Fruit fly (Drosophila melanogaster) whole organism, embryonic: ENCODE data around the gene CG12783.
A peak's percentile ranks its signal among the peaks of the same experiment; 100 is the strongest.

ENCODE experiments used
- Abd-B ChIP-seq: fragments of 200-800 bp; sonication (Bioruptor generic); optimal IDR thresholded peaks from 2 replicates; lab custom pipeline; 2018; ENCODE audit warnings: missing biosample characterization, mild to moderate bottlenecking, missing genetic modification characterization, moderate library complexity
- B-H1 ChIP-seq: fragments of 200-800 bp; sonication (Bioruptor generic); IDR thresholded peaks from 3 replicates; pipeline ENCODE4 v1.3.6; 2022; ENCODE audit warnings: missing biosample characterization, missing genetic modification characterization
- Blimp-1 ChIP-seq: fragments of 200-800 bp; sonication (Bioruptor generic); optimal IDR thresholded peaks from 3 replicates; lab custom pipeline; 2018; ENCODE audit warnings: missing biosample characterization, missing genetic modification characterization, mild to moderate bottlenecking, moderate library complexity, missing genetic modification reagents
- CG10147 ChIP-seq: fragments of 200-800 bp; sonication (Bioruptor generic); optimal IDR thresholded peaks from 2 replicates; lab custom pipeline; 2019; ENCODE audit warnings: missing biosample characterization, mild to moderate bottlenecking, missing genetic modification characterization, moderate library complexity
- CG10462 ChIP-seq: fragments of 200-800 bp; sonication (Bioruptor generic); optimal IDR thresholded peaks from 2 replicates; lab custom pipeline; 2016; ENCODE audit warnings: missing biosample characterization, missing genetic modification characterization
- CG11093 ChIP-seq: fragments of 200-800 bp; sonication (Bioruptor generic); IDR thresholded peaks from 3 replicates; pipeline ENCODE4 v1.3.6; 2022; ENCODE audit warnings: missing biosample characterization, missing genetic modification characterization
- CG13424 ChIP-seq: fragments of 200-800 bp; sonication (Bioruptor generic); optimal IDR thresholded peaks from 2 replicates; lab custom pipeline; 2019; ENCODE audit warnings: missing biosample characterization, mild to moderate bottlenecking, missing genetic modification characterization, moderate library complexity
- CG15073 ChIP-seq: fragments of 200-800 bp; sonication (Bioruptor generic); optimal IDR thresholded peaks from 2 replicates; lab custom pipeline; 2016; ENCODE audit warnings: missing biosample characterization, missing genetic modification characterization
- CG15269 ChIP-seq: fragments of 200-800 bp; sonication (Bioruptor generic); optimal IDR thresholded peaks from 2 replicates; lab custom pipeline; 2018; ENCODE audit warnings: missing biosample characterization, mild to moderate bottlenecking, missing genetic modification characterization, moderate library complexity
- CG1529 ChIP-seq: fragments of 200-800 bp; sonication (Bioruptor generic); optimal IDR thresholded peaks from 3 replicates; lab custom pipeline; 2018; ENCODE audit warnings: missing biosample characterization, missing genetic modification characterization
- CG16779 ChIP-seq: fragments of 200-800 bp; sonication (Bioruptor generic); IDR thresholded peaks from 2 replicates; pipeline ENCODE4 v1.3.6; 2022; ENCODE audit warnings: missing biosample characterization, missing genetic modification characterization
- CG17912 ChIP-seq: fragments of 200-800 bp; sonication (Bioruptor generic); optimal IDR thresholded peaks from 2 replicates; lab custom pipeline; 2018; ENCODE audit warnings: missing biosample characterization, mild to moderate bottlenecking, missing genetic modification characterization
- CG1792 ChIP-seq: fragments of 200-800 bp; sonication (Bioruptor generic); optimal IDR thresholded peaks from 2 replicates; lab custom pipeline; 2016; ENCODE audit warnings: missing biosample characterization, missing genetic modification characterization
- CG31388 ChIP-seq: fragments of 200-800 bp; sonication (Bioruptor generic); optimal IDR thresholded peaks from 2 replicates; lab custom pipeline; 2016; ENCODE audit warnings: missing biosample characterization, missing genetic modification characterization
- CG33557 ChIP-seq: fragments of 200-800 bp; sonication (Bioruptor generic); optimal IDR thresholded peaks from 2 replicates; lab custom pipeline; 2019; ENCODE audit warnings: missing biosample characterization, mild to moderate bottlenecking, missing genetic modification characterization, moderate library complexity
- CG4328 ChIP-seq: fragments of 200-800 bp; sonication (Bioruptor generic); optimal IDR thresholded peaks from 3 replicates; lab custom pipeline; 2017; ENCODE audit warnings: missing biosample characterization, missing genetic modification reagents, missing genetic modification characterization
- CG43689 ChIP-seq: fragments of 200-800 bp; sonication (Bioruptor generic); IDR thresholded peaks from 2 replicates; pipeline ENCODE4 v1.3.6; 2022; ENCODE audit warnings: missing biosample characterization, missing genetic modification characterization
- CG4404 ChIP-seq: fragments of 200-800 bp; sonication (Bioruptor generic); IDR thresholded peaks from 2 replicates; pipeline ENCODE4 v1.3.6; 2022; ENCODE audit warnings: missing biosample characterization, missing genetic modification characterization
- CG4854 ChIP-seq: fragments of 200-800 bp; sonication (Bioruptor generic); optimal IDR thresholded peaks from 2 replicates; lab custom pipeline; 2016; ENCODE audit warnings: missing biosample characterization, missing genetic modification characterization, inconsistent platforms
- CG6683 ChIP-seq: fragments of 200-800 bp; sonication (Bioruptor generic); optimal IDR thresholded peaks from 2 replicates; lab custom pipeline; 2017; ENCODE audit warnings: missing biosample characterization, mild to moderate bottlenecking, missing genetic modification characterization, missing genetic modification reagents
- CG6765 ChIP-seq: fragments of 200-800 bp; sonication (Bioruptor generic); optimal IDR thresholded peaks from 3 replicates; lab custom pipeline; 2017; ENCODE audit warnings: missing biosample characterization, mild to moderate bottlenecking, missing genetic modification characterization
- CG9437 ChIP-seq: fragments of 200-800 bp; sonication (Bioruptor generic); optimal IDR thresholded peaks from 2 replicates; lab custom pipeline; 2018; ENCODE audit warnings: missing biosample characterization, mild to moderate bottlenecking, missing genetic modification characterization
- CG9932 ChIP-seq: fragments of 200-800 bp; sonication (Bioruptor generic); IDR thresholded peaks from 2 replicates; pipeline ENCODE4 v1.3.6; 2022; ENCODE audit warnings: missing biosample characterization, missing genetic modification characterization
- Dfd ChIP-seq, 2 experiments: fragments of >200 bp; optimal IDR thresholded peaks; 2 replicates each; lab custom pipeline; 2017; ENCODE audit warnings: missing biosample characterization in 2 of 2, missing genetic modification characterization in 2 of 2
- Ets65A ChIP-seq: fragments of 200-800 bp; sonication (Bioruptor generic); peaks from one replicate; lab custom pipeline; 2016; ENCODE audit warnings: missing biosample characterization, missing genetic modification characterization
- Fer2 ChIP-seq: fragments of 200-800 bp; sonication (Bioruptor generic); optimal IDR thresholded peaks from 2 replicates; lab custom pipeline; 2018; ENCODE audit warnings: missing biosample characterization, mild to moderate bottlenecking, missing genetic modification characterization, moderate library complexity
- Gsc ChIP-seq: fragments of 200-800 bp; sonication (Bioruptor generic); IDR thresholded peaks from 2 replicates; pipeline ENCODE4 v1.3.6; 2022; ENCODE audit warnings: missing biosample characterization, missing genetic modification characterization
- Mrtf ChIP-seq: fragments of 200-800 bp; sonication (Bioruptor generic); IDR thresholded peaks from 3 replicates; pipeline ENCODE4 v1.3.6; 2022; ENCODE audit warnings: missing biosample characterization, missing genetic modification characterization
- bowl ChIP-seq: fragments of 200-800 bp; sonication (Bioruptor generic); IDR thresholded peaks from 2 replicates; pipeline ENCODE4 v1.3.6; 2022; ENCODE audit warnings: missing biosample characterization, missing genetic modification characterization
- cad ChIP-seq: fragments of >200 bp; optimal IDR thresholded peaks from 2 replicates; lab custom pipeline; 2017; ENCODE audit warnings: missing biosample characterization, missing genetic modification characterization
- chinmo ChIP-seq: fragments of 200-800 bp; sonication (Bioruptor generic); IDR thresholded peaks from 4 replicates; pipeline ENCODE4 v1.3.6; 2022; ENCODE audit warnings: missing biosample characterization, missing genetic modification characterization; ENCODE audit not compliant: partially characterized antibody
- eve ChIP-seq, 2 experiments: fragments of >200 bp; optimal IDR thresholded peaks; 2 replicates each; lab custom pipeline; 2017; ENCODE audit warnings: missing biosample characterization in 2 of 2, missing genetic modification characterization in 2 of 2
- fd96Cb ChIP-seq: fragments of 200-800 bp; sonication (Bioruptor generic); optimal IDR thresholded peaks from 2 replicates; lab custom pipeline; 2018; ENCODE audit warnings: missing biosample characterization, mild to moderate bottlenecking, missing genetic modification characterization, moderate library complexity
- grn ChIP-seq: fragments of 200-800 bp; sonication (Bioruptor generic); optimal IDR thresholded peaks from 3 replicates; lab custom pipeline; 2017; ENCODE audit warnings: missing biosample characterization, missing genetic modification characterization
- gsb ChIP-seq: fragments of 200-800 bp; sonication (Bioruptor generic); IDR thresholded peaks from 2 replicates; pipeline ENCODE4 v1.3.6; 2022; ENCODE audit warnings: missing biosample characterization, missing genetic modification characterization
- gsb-n ChIP-seq: fragments of 200-800 bp; sonication (Bioruptor generic); optimal IDR thresholded peaks from 3 replicates; lab custom pipeline; 2018; ENCODE audit warnings: missing biosample characterization, mild to moderate bottlenecking, missing genetic modification characterization
- h ChIP-seq: fragments of >200 bp; optimal IDR thresholded peaks from 2 replicates; lab custom pipeline; 2017
- kay ChIP-seq: fragments of 200-800 bp; sonication (Bioruptor generic); optimal IDR thresholded peaks from 2 replicates; lab custom pipeline; 2016; ENCODE audit warnings: missing biosample characterization, missing genetic modification characterization
- lola ChIP-seq, 3 experiments: fragments of >200 bp in 2 of 3; fragments of 200-800 bp in 1 of 3; sonication (Bioruptor generic) in 1 of 3; optimal IDR thresholded peaks; 2 replicates each; lab custom pipeline; 2017 to 2019; ENCODE audit warnings: missing biosample characterization in 3 of 3, missing genetic modification characterization in 3 of 3, mild to moderate bottlenecking in 1 of 3, moderate library complexity in 1 of 3
- nmo ChIP-seq: fragments of 200-800 bp; sonication (Bioruptor generic); optimal IDR thresholded peaks from 2 replicates; lab custom pipeline; 2018; ENCODE audit warnings: missing biosample characterization, mild to moderate bottlenecking, missing genetic modification characterization, moderate library complexity
- oc ChIP-seq: fragments of 200-800 bp; sonication (Bioruptor generic); optimal IDR thresholded peaks from 2 replicates; lab custom pipeline; 2018; ENCODE audit warnings: missing biosample characterization, mild to moderate bottlenecking, missing genetic modification characterization, moderate library complexity
- prd ChIP-seq, 3 experiments: fragments of >200 bp in 2 of 3; fragments of 200-800 bp in 1 of 3; sonication (Bioruptor generic) in 1 of 3; optimal IDR thresholded peaks in 2 of 3; IDR thresholded peaks in 1 of 3; 2 replicates in 2 of 3; 3 replicates in 1 of 3; pipeline versions ENCODE4 v1.3.6 to Lab custom; 2017 to 2022; ENCODE audit warnings: missing biosample characterization in 1 of 3, missing genetic modification characterization in 1 of 3
- sd ChIP-seq: fragments of 200-800 bp; sonication (Bioruptor generic); optimal IDR thresholded peaks from 3 replicates; lab custom pipeline; 2018; ENCODE audit warnings: missing biosample characterization, mild to moderate bottlenecking, missing genetic modification characterization, moderate library complexity
- tap ChIP-seq: fragments of 200-800 bp; optimal IDR thresholded peaks from 3 replicates; lab custom pipeline; 2019; ENCODE audit warnings: missing biosample characterization, mild to moderate bottlenecking, missing genetic modification characterization, moderate library complexity
- twi ChIP-seq: fragments of 200-800 bp; optimal IDR thresholded peaks from 2 replicates; lab custom pipeline; 2019; ENCODE audit warnings: missing biosample characterization, mild to moderate bottlenecking, missing genetic modification characterization, moderate library complexity
- usp ChIP-seq: fragments of >200 bp; optimal IDR thresholded peaks from 2 replicates; lab custom pipeline; 2017; ENCODE audit warnings: missing biosample characterization, missing genetic modification characterization
- zfh1 ChIP-seq: fragments of 200-800 bp; sonication (Bioruptor generic); IDR thresholded peaks from 3 replicates; pipeline ENCODE4 v1.3.6; 2022; ENCODE audit warnings: missing biosample characterization, missing genetic modification characterization

The CG12783 gene

DNA sequence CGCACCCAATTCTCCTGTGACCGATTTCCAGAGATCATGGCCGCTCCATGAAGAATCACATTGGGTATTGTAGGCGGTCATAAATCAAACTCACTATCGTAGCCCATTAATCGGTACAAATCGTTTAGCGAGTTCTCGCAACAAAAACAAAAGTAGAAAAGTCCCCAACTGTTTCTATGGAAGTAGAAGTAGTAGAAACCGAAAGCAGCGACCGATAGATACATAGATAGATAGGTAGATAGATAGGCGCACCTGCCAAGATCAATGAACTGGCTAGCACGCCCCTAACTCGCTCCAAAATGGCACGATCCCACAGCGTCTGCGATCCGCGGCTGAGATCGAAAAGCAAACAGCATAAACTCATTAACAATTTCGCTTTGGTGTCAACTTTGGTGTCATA, 12.5 kb downstream of the CG12783 start:
- TF ChIP-seq CG33557 (no peak), chinmo (GFP tag; lab: Robert Waterston, UW) (0 out of 4 replicates have a peak, but pooled peaks have one; percentile 10), grn (GFP tag; lab: Kevin White, UChicago) (peak; percentile 64), zfh1 (GFP tag; lab: Robert Waterston, UW) (no peak), CG15269 (tag; lab: Kevin White, UChicago) (peak; percentile 19), sd (tag; lab: Kevin White, UChicago) (peak; percentile 16), Blimp-1 (GFP tag; lab: Kevin White, UChicago) (peak; percentile 55)

- no peak for TF ChIP-seq CG31388 (GFP tag; lab: Kevin White, UChicago)
- TF ChIP-seq h (lab: Kevin White, UChicago) = no peak
- TF ChIP-seq CG17912 (GFP tag; lab: Kevin White, UChicago) = no peak
- no peak for TF ChIP-seq nmo
- no peak for TF ChIP-seq CG1529
- TF ChIP-seq kay (GFP tag; lab: Kevin White, UChicago) = no peak
- TF ChIP-seq Fer2 (tag; lab: Kevin White, UChicago) = no peak
- TF ChIP-seq CG11093 (GFP tag; lab: Robert Waterston, UW) = no peak
- no peak for TF ChIP-seq lola (GFP tag; optimal IDR thresholded peaks at IDR 0.05; lab: Kevin White, UChicago)
- TF ChIP-seq Abd-B (GFP tag; lab: Kevin White, UChicago) = no peak
- TF ChIP-seq Mrtf (GFP tag; lab: Robert Waterston, UW) = no peak
- TF ChIP-seq usp (GFP tag; lab: Kevin White, UChicago) = no peak
- TF ChIP-seq CG16779 (GFP tag; lab: Robert Waterston, UW) = no peak
- TF ChIP-seq eve (GFP tag; optimal IDR thresholded peaks at IDR 0.05; lab: Kevin White, UChicago) = no peak
- no peak for TF ChIP-seq CG4404 (GFP tag; lab: Robert Waterston, UW)
- no peak for TF ChIP-seq CG10462 (GFP tag; lab: Kevin White, UChicago)
- TF ChIP-seq tap (tag; lab: Kevin White, UChicago) = no peak
- TF ChIP-seq CG10147 = no peak
These were observed 13.6 kb downstream of the CG12783 start for dm6 chr3R:16599647-16600046.

- no peak for TF ChIP-seq fd96Cb (tag; lab: Kevin White, UChicago)
- no peak for TF ChIP-seq CG6765
- TF ChIP-seq h (lab: Kevin White, UChicago) = peak; percentile 66
- TF ChIP-seq CG4328 (GFP tag; lab: Kevin White, UChicago) = no peak
- TF ChIP-seq CG9437 (GFP tag; lab: Kevin White, UChicago) = no peak
- no peak for TF ChIP-seq CG9932
- no peak for TF ChIP-seq Gsc (GFP tag; lab: Robert Waterston, UW)
- no peak for TF ChIP-seq CG6683
- no peak for TF ChIP-seq oc (tag; lab: Kevin White, UChicago)
- TF ChIP-seq B-H1 = no peak
- TF ChIP-seq CG1792 = no peak
- no peak for TF ChIP-seq prd (optimal IDR thresholded peaks at IDR 0.05; lab: Kevin White, UChicago)
- 0 out of 3 replicates have a peak, but pooled peaks have one; percentile 18 for TF ChIP-seq prd (GFP tag; IDR thresholded peaks at IDR 0.05; lab: Robert Waterston, UW)
- TF ChIP-seq twi (tag; lab: Kevin White, UChicago) = no peak
- TF ChIP-seq cad (GFP tag; lab: Kevin White, UChicago) = no peak
- no peak for TF ChIP-seq CG4854 (GFP tag; lab: Kevin White, UChicago)
- TF ChIP-seq Ets65A = peak; percentile 36
- TF ChIP-seq gsb-n (tag; lab: Kevin White, UChicago) = no peak
- TF ChIP-seq CG43689 (GFP tag; lab: Robert Waterston, UW) = no peak
- peak; percentile 14; the same call in 1 of the 2 replicates for TF ChIP-seq gsb (GFP tag; lab: Robert Waterston, UW)
- TF ChIP-seq CG15073 (GFP tag; lab: Kevin White, UChicago) = peak; percentile 99
- no peak for TF ChIP-seq CG13424 (tag; lab: Kevin White, UChicago)
- no peak for TF ChIP-seq Dfd (GFP tag; optimal IDR thresholded peaks at IDR 0.05; lab: Kevin White, UChicago)
- TF ChIP-seq bowl (GFP tag; lab: Robert Waterston, UW) = no peak
These were observed 18.2 kb downstream of the CG12783 start for dm6 chr3R:16594961-16595360.
